Fruit fly (Drosophila melanogaster): ENCODE measurements around the gene CG6621.

The CG6621 gene

dm6 chr3R:10852232-10852774 is 41.0 kb downstream of the CG6621 start, which contains the start of gene CG4565:
Gene CG4565 (plus strand): TSS chr3R:10852724.
- TF ChIP-seq EcR (GFP tag; optimal IDR thresholded peaks at IDR 0.05), result peak; percentile 13
- TF ChIP-seq Pif1B (GFP tag; optimal IDR thresholded peaks at IDR 0.05), result no peak

dm6 chr3R:10850636-10851035 is 42.7 kb downstream of the CG6621 start:
- TF ChIP-seq D1 (tag; optimal IDR thresholded peaks at IDR 0.05), result no peak
- TF ChIP-seq CG10348 (GFP tag; IDR thresholded peaks at IDR 0.05), result no peak
- no peak for TF ChIP-seq CG12605 (GFP tag; IDR thresholded peaks at IDR 0.05)
- TF ChIP-seq Snoo (tag; optimal IDR thresholded peaks at IDR 0.05), result no peak
- no peak for TF ChIP-seq CG4496 (GFP tag; IDR thresholded peaks at IDR 0.05)
- TF ChIP-seq CG34367 (tag; optimal IDR thresholded peaks at IDR 0.05), result no peak
- TF ChIP-seq CG17806 (tag; optimal IDR thresholded peaks at IDR 0.05), result no peak
- no peak for TF ChIP-seq CG13204 (GFP tag; optimal IDR thresholded peaks at IDR 0.05)
- no peak for TF ChIP-seq CG14655 (GFP tag; optimal IDR thresholded peaks at IDR 0.05)
- TF ChIP-seq CG15710 (tag; optimal IDR thresholded peaks at IDR 0.05), result no peak

- peak; percentile 80 for TF ChIP-seq gl (tag; optimal IDR thresholded peaks at IDR 0.05)
- peak; percentile 52 for TF ChIP-seq CG10348 (GFP tag; IDR thresholded peaks at IDR 0.05)
- peak; percentile 95 for TF ChIP-seq CG4496 (GFP tag; IDR thresholded peaks at IDR 0.05)
- peak; percentile 96 for TF ChIP-seq CG8301 (tag; optimal IDR thresholded peaks at IDR 0.05)
- TF ChIP-seq rn (GFP tag; IDR thresholded peaks at IDR 0.05), result peak; percentile 83
- peak; percentile 91 for TF ChIP-seq CG34367 (tag; optimal IDR thresholded peaks at IDR 0.05)
- peak; percentile 88; the same call in 2 of the 3 replicates for TF ChIP-seq fd96Ca (GFP tag; IDR thresholded peaks at IDR 0.05)
- peak; percentile 91 for TF ChIP-seq CG15710 (tag; optimal IDR thresholded peaks at IDR 0.05)
- TF ChIP-seq EcR (GFP tag; optimal IDR thresholded peaks at IDR 0.05), result peak; percentile 76
- peak; percentile 98 for TF ChIP-seq CG9948 (tag; optimal IDR thresholded peaks at IDR 0.05)
- TF ChIP-seq Pif1A (GFP tag; optimal IDR thresholded peaks at IDR 0.05), result peak; percentile 85
- TF ChIP-seq Snoo (tag; optimal IDR thresholded peaks at IDR 0.05), result peak; percentile 95
- TF ChIP-seq CG14655 (GFP tag; optimal IDR thresholded peaks at IDR 0.05), result peak; percentile 99
- TF ChIP-seq CG12605 (GFP tag; IDR thresholded peaks at IDR 0.05), result peak; percentile 90
- peak; percentile 94 for TF ChIP-seq Ets98B (GFP tag; IDR thresholded peaks at IDR 0.05)
- peak; percentile 62 for TF ChIP-seq CG13204 (GFP tag; optimal IDR thresholded peaks at IDR 0.05)
- TF ChIP-seq CG17806 (tag; optimal IDR thresholded peaks at IDR 0.05), result peak; percentile 98
- peak; percentile 97 for TF ChIP-seq CG8159 (tag; optimal IDR thresholded peaks at IDR 0.05)
- TF ChIP-seq Pif1B (GFP tag; optimal IDR thresholded peaks at IDR 0.05), result peak; percentile 93
- peak; percentile 98 for TF ChIP-seq D1 (tag; optimal IDR thresholded peaks at IDR 0.05)
- TF ChIP-seq CG32121 (GFP tag; IDR thresholded peaks at IDR 0.05), result peak; percentile 95
Measured at dm6 chr3R:10849515-10849973, 43.8 kb downstream of the CG6621 start, which contains the start of gene CG42394. Gene CG42394 (plus strand): TSS chr3R:10849825.

dm6 chr3R:10842422-10842821 is 50.9 kb downstream of the CG6621 start:
- no peak for TF ChIP-seq CG32121 (GFP tag; IDR thresholded peaks at IDR 0.05)
- no peak for TF ChIP-seq Ets98B (GFP tag; IDR thresholded peaks at IDR 0.05)
- TF ChIP-seq D1 (tag; optimal IDR thresholded peaks at IDR 0.05), result no peak
- TF ChIP-seq CG10348 (GFP tag; IDR thresholded peaks at IDR 0.05), result no peak
- no peak for TF ChIP-seq CG12605 (GFP tag; IDR thresholded peaks at IDR 0.05)
- TF ChIP-seq CG17806 (tag; optimal IDR thresholded peaks at IDR 0.05), result peak; percentile 42
- no peak for TF ChIP-seq EcR (GFP tag; optimal IDR thresholded peaks at IDR 0.05)
- TF ChIP-seq CG15710 (tag; optimal IDR thresholded peaks at IDR 0.05), result peak; percentile 44
- no peak for TF ChIP-seq Pif1B (GFP tag; optimal IDR thresholded peaks at IDR 0.05)
- TF ChIP-seq Snoo (tag; optimal IDR thresholded peaks at IDR 0.05), result no peak
- TF ChIP-seq CG4496 (GFP tag; IDR thresholded peaks at IDR 0.05), result no peak
- peak; percentile 42 for TF ChIP-seq CG13204 (GFP tag; optimal IDR thresholded peaks at IDR 0.05)
- TF ChIP-seq CG8301 (tag; optimal IDR thresholded peaks at IDR 0.05), result peak; percentile 47
- peak; percentile 37 for TF ChIP-seq CG9948 (tag; optimal IDR thresholded peaks at IDR 0.05)
- TF ChIP-seq rn (GFP tag; IDR thresholded peaks at IDR 0.05), result no peak
- TF ChIP-seq gl (tag; optimal IDR thresholded peaks at IDR 0.05), result peak; percentile 11
- no peak for TF ChIP-seq fd96Ca (GFP tag; IDR thresholded peaks at IDR 0.05)
- TF ChIP-seq CG34367 (tag; optimal IDR thresholded peaks at IDR 0.05), result peak; percentile 32
- peak; percentile 75 for TF ChIP-seq CG14655 (GFP tag; optimal IDR thresholded peaks at IDR 0.05)
- no peak for TF ChIP-seq Pif1A (GFP tag; optimal IDR thresholded peaks at IDR 0.05)
- peak; percentile 52 for TF ChIP-seq CG8159 (tag; optimal IDR thresholded peaks at IDR 0.05)
